Fruit fly (Drosophila melanogaster): Measurements from ENCODE around the gene Kdm2.

Kdm2 gene

DNA sequence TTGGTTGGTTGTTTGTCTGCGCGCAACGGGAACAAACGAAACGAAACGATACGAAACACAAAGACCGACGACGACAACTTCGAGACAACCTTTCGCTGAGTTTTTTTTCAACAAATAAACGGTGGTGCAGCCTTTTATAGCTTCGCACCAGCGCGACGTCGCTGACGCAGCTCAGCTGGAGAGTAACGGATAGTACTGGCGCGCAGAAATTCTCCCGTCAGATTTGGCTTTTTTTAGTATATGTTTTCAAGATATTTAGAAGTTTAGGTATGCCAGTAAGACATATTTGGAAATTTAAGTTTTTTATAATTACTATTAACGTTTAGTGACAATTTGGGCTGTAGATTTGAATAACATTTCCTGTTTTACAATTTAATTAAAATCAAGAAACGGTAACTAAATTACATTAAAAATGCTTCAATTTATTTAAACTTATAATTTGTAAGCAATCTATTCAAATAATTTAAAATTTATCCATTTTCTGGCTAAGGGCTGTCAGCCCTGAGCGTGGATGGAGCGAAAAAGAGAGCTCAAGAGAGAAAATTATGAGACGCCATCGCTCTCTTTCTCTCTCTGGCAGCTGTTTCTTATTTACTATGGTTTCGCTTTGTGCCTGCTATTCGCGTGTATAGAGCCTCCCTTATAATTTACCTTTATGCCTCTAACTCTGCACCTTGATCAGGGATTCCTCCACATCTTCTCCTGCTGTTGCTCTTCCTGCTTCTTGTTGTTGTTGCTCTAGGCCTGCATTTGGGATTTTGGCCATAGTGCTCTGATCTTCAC lies 18.5 kb upstream of the Kdm2 start (continued):
- TF ChIP-seq Blimp-1 (GFP tag; optimal IDR thresholded peaks at IDR 0.05) (peak; percentile 72), svp (GFP tag) (peak; percentile 92), salr (GFP tag; optimal IDR thresholded peaks at IDR 0.05) (peak in 1 of 2 experiments; percentile 84), CG1621 (tag; optimal IDR thresholded peaks at IDR 0.05) (peak; percentile 52), Hr39 (GFP tag; optimal IDR thresholded peaks at IDR 0.05) (peak; percentile 56), spab (GFP tag; optimal IDR thresholded peaks at IDR 0.05) (peak; percentile 84), Eip78C (GFP tag) (peak; percentile 97), Ets96B (tag; optimal IDR thresholded peaks at IDR 0.05) (peak; percentile 90), fkh (GFP tag; optimal IDR thresholded peaks at IDR 0.05) (peak; percentile 70), fd85E (GFP tag; optimal IDR thresholded peaks at IDR 0.05) (no peak), esn (GFP tag; optimal IDR thresholded peaks at IDR 0.05) (peak; percentile 91), Met (GFP tag; optimal IDR thresholded peaks at IDR 0.05) (peak; percentile 87), CG7368 (GFP tag; optimal IDR thresholded peaks at IDR 0.05) (peak; percentile 44), CG15336 (GFP tag; IDR thresholded peaks at IDR 0.05) (peak; percentile 83), CG11902 (GFP tag; optimal IDR thresholded peaks at IDR 0.05) (peak; percentile 46), CG10669 (GFP tag; optimal IDR thresholded peaks at IDR 0.05) (peak; percentile 79), CG4318 (GFP tag; optimal IDR thresholded peaks at IDR 0.05) (peak; percentile 76), Ets21C (GFP tag; optimal IDR thresholded peaks at IDR 0.05) (peak; percentile 64), Hr4 (GFP tag; optimal IDR thresholded peaks at IDR 0.05) (peak; percentile 77), CG32006 (GFP tag; optimal IDR thresholded peaks at IDR 0.05) (peak; percentile 91), net (GFP tag; optimal IDR thresholded peaks at IDR 0.05) (peak; percentile 87), CG6808 (GFP tag; optimal IDR thresholded peaks at IDR 0.05) (peak; percentile 88), topi (GFP tag; optimal IDR thresholded peaks at IDR 0.05) (peak; percentile 88), Sox102F (GFP tag; optimal IDR thresholded peaks at IDR 0.05) (peak; percentile 83), CG8119 (GFP tag; IDR thresholded peaks at IDR 0.05) (peak; percentile 88), CG6276 (GFP tag; optimal IDR thresholded peaks at IDR 0.05) (peak; percentile 91)

DNA sequence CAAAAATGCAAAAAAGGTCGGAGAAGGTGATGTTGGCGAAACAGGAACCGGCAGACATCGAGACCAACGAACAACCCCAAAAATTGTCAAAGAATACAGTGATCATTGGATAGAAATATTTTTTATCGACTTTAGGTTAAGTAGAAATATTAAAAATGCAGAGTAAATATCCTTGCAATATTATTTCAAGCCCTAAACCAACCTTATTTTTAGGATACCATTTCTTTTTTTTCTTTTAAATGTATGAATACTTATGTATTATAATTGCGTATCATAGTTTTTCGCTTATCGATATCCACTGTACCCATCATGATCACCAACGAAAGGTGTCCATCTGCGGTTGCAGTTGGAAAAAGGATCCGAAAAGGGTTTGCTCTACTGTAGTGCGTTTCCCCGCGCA lies 17.0 kb upstream of the Kdm2 start:
- TF ChIP-seq CG11294 (GFP tag; IDR thresholded peaks at IDR 0.05), result no peak
- TF ChIP-seq CG3032 (tag; optimal IDR thresholded peaks at IDR 0.05), result no peak
- TF ChIP-seq fkh (GFP tag; optimal IDR thresholded peaks at IDR 0.05), result no peak
- no peak for TF ChIP-seq CG6276 (GFP tag; optimal IDR thresholded peaks at IDR 0.05)
- no peak for TF ChIP-seq CG7368 (GFP tag; optimal IDR thresholded peaks at IDR 0.05)
- TF ChIP-seq CG8319 (GFP tag; optimal IDR thresholded peaks at IDR 0.05), result no peak
- no peak for TF ChIP-seq Hr39 (GFP tag; optimal IDR thresholded peaks at IDR 0.05)
- peak; percentile 59 for TF ChIP-seq svp (GFP tag)
- no peak for TF ChIP-seq Lpt (GFP tag; optimal IDR thresholded peaks at IDR 0.05)
- peak; percentile 21 for TF ChIP-seq lz (GFP tag; optimal IDR thresholded peaks at IDR 0.05)
- TF ChIP-seq net (GFP tag; optimal IDR thresholded peaks at IDR 0.05), result no peak
- TF ChIP-seq CG6854 (GFP tag; optimal IDR thresholded peaks at IDR 0.05), result no peak
- TF ChIP-seq eg (GFP tag; IDR thresholded peaks at IDR 0.05), result no peak
- no peak for TF ChIP-seq CG9139 (GFP tag; optimal IDR thresholded peaks at IDR 0.05)
- no peak for TF ChIP-seq CG32006 (GFP tag; optimal IDR thresholded peaks at IDR 0.05)
- TF ChIP-seq salr (GFP tag; optimal IDR thresholded peaks at IDR 0.05), result no peak
- no peak for TF ChIP-seq dac (GFP tag; optimal IDR thresholded peaks at IDR 0.05)
- no peak for TF ChIP-seq CG1621 (tag; optimal IDR thresholded peaks at IDR 0.05)
- TF ChIP-seq CG6163 (GFP tag; IDR thresholded peaks at IDR 0.05), result no peak
- peak; percentile 3 for TF ChIP-seq CG31627 (GFP tag; optimal IDR thresholded peaks at IDR 0.05)
- TF ChIP-seq spab (GFP tag; optimal IDR thresholded peaks at IDR 0.05), result no peak
- no peak for TF ChIP-seq CG16779 (tag; optimal IDR thresholded peaks at IDR 0.05)
- peak; percentile 52 for TF ChIP-seq Eip78C (GFP tag)
- no peak for TF ChIP-seq achi (GFP tag; optimal IDR thresholded peaks at IDR 0.05)
- TF ChIP-seq Eip93F (GFP tag; optimal IDR thresholded peaks at IDR 0.05), result no peak
- no peak for TF ChIP-seq Smox (GFP tag; optimal IDR thresholded peaks at IDR 0.05)
- no peak for TF ChIP-seq Eip75B (GFP tag; optimal IDR thresholded peaks at IDR 0.05)
- TF ChIP-seq cyc (GFP tag; optimal IDR thresholded peaks at IDR 0.05), result peak; percentile 7
- peak; percentile 38 for TF ChIP-seq esn (GFP tag; optimal IDR thresholded peaks at IDR 0.05)
- no peak for TF ChIP-seq CG3919 (GFP tag; optimal IDR thresholded peaks at IDR 0.05)
- peak; percentile 15 for TF ChIP-seq topi (GFP tag; optimal IDR thresholded peaks at IDR 0.05)
- TF ChIP-seq fd85E (GFP tag; optimal IDR thresholded peaks at IDR 0.05), result no peak
- TF ChIP-seq Sox14 (GFP tag; optimal IDR thresholded peaks at IDR 0.05), result no peak
- no peak for TF ChIP-seq ss (GFP tag; optimal IDR thresholded peaks at IDR 0.05)
- TF ChIP-seq CG8632 (GFP tag; optimal IDR thresholded peaks at IDR 0.05), result no peak
